Fruit fly (Drosophila melanogaster) whole organism, wandering third instar larva: ENCODE measurements around the gene CG10237.

Experiments
- CrebA ChIP-seq: fragments of 200-800 bp; sonication (Bioruptor generic); optimal IDR thresholded peaks from 2 replicates; lab custom pipeline; 2016; ENCODE audit warnings: missing biosample characterization, mild to moderate bottlenecking, missing genetic modification characterization, borderline replicate concordance
- Dfd ChIP-seq: fragments of >200 bp; optimal IDR thresholded peaks from 2 replicates; lab custom pipeline; 2017; ENCODE audit warnings: missing biosample characterization, missing genetic modification characterization
- Dif ChIP-seq: fragments of 200-275, 200-300 bp; sonication (Bioruptor generic); optimal IDR thresholded peaks from 2 replicates; lab custom pipeline; 2018; ENCODE audit warnings: missing biosample characterization, missing genetic modification characterization; ENCODE audit not compliant: partially characterized antibody
- GATAd ChIP-seq: sonication (Bioruptor generic); optimal IDR thresholded peaks from 2 replicates; lab custom pipeline; 2016; ENCODE audit warnings: missing biosample characterization, missing genetic modification characterization
- HLH106 ChIP-seq: fragments of 200-800 bp; optimal IDR thresholded peaks from 3 replicates; lab custom pipeline; 2019; ENCODE audit warnings: missing biosample characterization, mild to moderate bottlenecking, missing genetic modification characterization, moderate library complexity
- Hnf4 ChIP-seq: fragments of 200-800 bp; sonication (Bioruptor generic); optimal IDR thresholded peaks from 2 replicates; lab custom pipeline; 2016; ENCODE audit warnings: missing biosample characterization, mild to moderate bottlenecking, missing genetic modification characterization
- Hr78 ChIP-seq: fragments of >200 bp; optimal IDR thresholded peaks from 2 replicates; lab custom pipeline; 2017; ENCODE audit warnings: missing biosample characterization, missing genetic modification characterization
- Hr83 ChIP-seq: fragments of 200-300 bp; sonication (Bioruptor generic); optimal IDR thresholded peaks from 2 replicates; lab custom pipeline; 2016; ENCODE audit warnings: missing biosample characterization, mild to moderate bottlenecking, missing genetic modification characterization, moderate library complexity; ENCODE audit not compliant: poor library complexity, severe bottlenecking
- Jra ChIP-seq: sonication (Bioruptor generic); optimal IDR thresholded peaks from 2 replicates; lab custom pipeline; 2016; ENCODE audit warnings: missing biosample characterization, missing genetic modification characterization
- Mio ChIP-seq: sonication (Bioruptor generic); optimal IDR thresholded peaks from 2 replicates; lab custom pipeline; 2016; ENCODE audit warnings: missing biosample characterization, missing genetic modification characterization
- Myc ChIP-seq: fragments of >200 bp; optimal IDR thresholded peaks from 2 replicates; lab custom pipeline; 2017
- N ChIP-seq: fragments of >200 bp; optimal IDR thresholded peaks from 2 replicates; lab custom pipeline; 2018; ENCODE audit warnings: missing biosample characterization, missing external identifiers, missing genetic modification characterization
- Rel ChIP-seq, 2 experiments: fragments of 200-800 bp; sonication (Bioruptor generic) in 1 of 2; optimal IDR thresholded peaks; 2 replicates in 1 of 2; 3 replicates in 1 of 2; lab custom pipeline; 2016 to 2019; ENCODE audit warnings: mild to moderate bottlenecking in 2 of 2, missing biosample characterization in 2 of 2, missing genetic modification characterization in 2 of 2, moderate library complexity in 1 of 2
- Sp1 ChIP-seq: fragments of 200-800 bp; sonication (Bioruptor generic); optimal IDR thresholded peaks from 3 replicates; lab custom pipeline; 2019; ENCODE audit warnings: missing biosample characterization, mild to moderate bottlenecking, missing genetic modification characterization, moderate library complexity
- Vsx2 ChIP-seq: fragments of 200-300, 225-300 bp; sonication (Bioruptor generic); optimal IDR thresholded peaks from 2 replicates; lab custom pipeline; 2018; ENCODE audit warnings: missing biosample characterization, missing genetic modification characterization; ENCODE audit not compliant: partially characterized antibody
- br ChIP-seq: fragments of 200-800 bp; sonication (Bioruptor generic); optimal IDR thresholded peaks from 2 replicates; lab custom pipeline; 2016; ENCODE audit warnings: missing biosample characterization, missing genetic modification characterization
- dmrt93B ChIP-seq: fragments of 200-800 bp; sonication (Bioruptor generic); optimal IDR thresholded peaks from 2 replicates; lab custom pipeline; 2018; ENCODE audit warnings: missing biosample characterization, mild to moderate bottlenecking, missing genetic modification characterization
- dsf ChIP-seq: sonication (Bioruptor generic); optimal IDR thresholded peaks from 2 replicates; lab custom pipeline; 2016; ENCODE audit warnings: missing biosample characterization, missing genetic modification characterization, borderline replicate concordance
- ey ChIP-seq: fragments of 200-800 bp; sonication (Bioruptor generic); optimal IDR thresholded peaks from 2 replicates; lab custom pipeline; 2016; ENCODE audit warnings: missing biosample characterization, missing genetic modification characterization
- foxo ChIP-seq, 2 experiments: fragments of 200-800 bp; sonication (Bioruptor generic); optimal IDR thresholded peaks; 2 replicates in 1 of 2; 3 replicates in 1 of 2; lab custom pipeline; 2016 to 2017; ENCODE audit warnings: missing biosample characterization in 2 of 2, missing genetic modification characterization in 2 of 2
- fru ChIP-seq: fragments of 200-800 bp; sonication (Bioruptor generic); optimal IDR thresholded peaks from 3 replicates; lab custom pipeline; 2016; ENCODE audit warnings: missing biosample characterization, mild to moderate bottlenecking, missing genetic modification characterization
- h ChIP-seq: fragments of 200-800 bp; sonication (Bioruptor generic); optimal IDR thresholded peaks from 3 replicates; lab custom pipeline; 2016; ENCODE audit warnings: missing biosample characterization, mild to moderate bottlenecking, missing genetic modification characterization
- lola ChIP-seq: fragments of >200 bp; optimal IDR thresholded peaks from 2 replicates; lab custom pipeline; 2017; ENCODE audit warnings: missing biosample characterization, missing genetic modification characterization
- pan ChIP-seq: fragments of >200 bp; optimal IDR thresholded peaks from 2 replicates; lab custom pipeline; 2017
- psq ChIP-seq: fragments of 200-800 bp; sonication (Bioruptor generic); optimal IDR thresholded peaks from 3 replicates; lab custom pipeline; 2017; ENCODE audit warnings: missing biosample characterization, mild to moderate bottlenecking, missing genetic modification characterization, moderate library complexity
- rgr ChIP-seq: fragments of 200-800 bp; sonication (Bioruptor generic); optimal IDR thresholded peaks from 3 replicates; lab custom pipeline; 2016; ENCODE audit warnings: missing biosample characterization, mild to moderate bottlenecking, missing genetic modification characterization
- sage ChIP-seq: fragments of 200-800 bp; sonication (Bioruptor generic); optimal IDR thresholded peaks from 2 replicates; lab custom pipeline; 2016; ENCODE audit warnings: missing biosample characterization, mild to moderate bottlenecking, missing genetic modification characterization
- sv ChIP-seq: fragments of 200-800 bp; sonication (Bioruptor generic); optimal IDR thresholded peaks from 3 replicates; lab custom pipeline; 2016; ENCODE audit warnings: missing biosample characterization, missing genetic modification characterization
- woc ChIP-seq: sonication (Bioruptor generic); optimal IDR thresholded peaks from 2 replicates; lab custom pipeline; 2016; ENCODE audit warnings: missing biosample characterization, mild to moderate bottlenecking, missing genetic modification characterization

Gene CG10237

dm6 chr2L:19423467-19424122 is 18.9 kb downstream of the CG10237 start, which contains the start of the genes Alp12 and CG13085 (continued):
- TF ChIP-seq Dif (GFP tag; lab: Kevin White, UChicago): peak; percentile 98
- peak; percentile 94 for TF ChIP-seq rgr
- TF ChIP-seq psq (GFP tag; lab: Kevin White, UChicago): peak; percentile 90
- TF ChIP-seq Hr78 (GFP tag; lab: Kevin White, UChicago): no peak
- no peak for TF ChIP-seq N (GFP tag; lab: Kevin White, UChicago)
- no peak for TF ChIP-seq Myc (lab: Kevin White, UChicago)
- peak; percentile 73 for TF ChIP-seq woc (GFP tag; lab: Kevin White, UChicago)
- peak; percentile 29 to 94 for TF ChIP-seq foxo (GFP tag; optimal IDR thresholded peaks at IDR 0.05; lab: Kevin White, UChicago)
- peak; percentile 33 for TF ChIP-seq Mio (GFP tag; lab: Kevin White, UChicago)
- TF ChIP-seq pan (lab: Kevin White, UChicago): no peak

- no peak for TF ChIP-seq Myc (lab: Kevin White, UChicago)
- no peak for TF ChIP-seq Hr78 (GFP tag; lab: Kevin White, UChicago)
- TF ChIP-seq pan (lab: Kevin White, UChicago): no peak
- no peak for TF ChIP-seq Dif (GFP tag; lab: Kevin White, UChicago)
- TF ChIP-seq dsf (GFP tag; lab: Kevin White, UChicago): no peak
- no peak for TF ChIP-seq Hnf4 (GFP tag; lab: Kevin White, UChicago)
- TF ChIP-seq Hr83 (GFP tag; lab: Kevin White, UChicago): no peak
- TF ChIP-seq GATAd (GFP tag; lab: Kevin White, UChicago): no peak
- no peak for TF ChIP-seq lola (GFP tag; lab: Kevin White, UChicago)
- no peak for TF ChIP-seq Sp1
- no peak for TF ChIP-seq br (GFP tag; lab: Kevin White, UChicago)
- no peak for TF ChIP-seq fru (GFP tag; lab: Kevin White, UChicago)
- no peak for TF ChIP-seq woc (GFP tag; lab: Kevin White, UChicago)
- TF ChIP-seq Jra: no peak
- no peak for TF ChIP-seq Rel (GFP tag; optimal IDR thresholded peaks at IDR 0.05; lab: Kevin White, UChicago)
- no peak for TF ChIP-seq Rel (tag; optimal IDR thresholded peaks at IDR 0.05; lab: Kevin White, UChicago)
- TF ChIP-seq sage: no peak
- TF ChIP-seq Mio (GFP tag; lab: Kevin White, UChicago): no peak
- no peak for TF ChIP-seq HLH106 (tag; lab: Kevin White, UChicago)
- no peak for TF ChIP-seq dmrt93B (GFP tag; lab: Kevin White, UChicago)
- no peak for TF ChIP-seq N (GFP tag; lab: Kevin White, UChicago)
- TF ChIP-seq, all 38 proteins: peak for 0
Measured at dm6 chr2L:19422642-19423041, 19.9 kb downstream of the CG10237 start.

- TF ChIP-seq Sp1 (no peak), Hr83 (GFP tag; lab: Kevin White, UChicago) (no peak)
Measured at dm6 chr2L:19421573-19421972, 21.0 kb downstream of the CG10237 start.

dm6 chr2L:19418872-19419271 is 23.7 kb downstream of the CG10237 start, which contains the start of gene lectin-37Db:
Gene lectin-37Db (plus strand): TSS chr2L:19419075.
- TF ChIP-seq Sp1: no peak

- TF ChIP-seq Jra (no peak), Dfd (no peak), CrebA (GFP tag; lab: Kevin White, UChicago) (no peak), GATAd (GFP tag; lab: Kevin White, UChicago) (no peak)
Measured at dm6 chr2L:19418017-19418416, 24.5 kb downstream of the CG10237 start, which contains the start of gene lectin-37Da. Gene lectin-37Da (plus strand): TSS chr2L:19418317.

dm6 chr2L:19416602-19417497 is 25.7 kb downstream of the CG10237 start, which contains the start of gene Lectin-galC1:
Gene Lectin-galC1 (plus strand): TSS chr2L:19417447.
- TF ChIP-seq foxo (GFP tag; optimal IDR thresholded peaks at IDR 0.05; lab: Kevin White, UChicago) (peak in 1 of 2 experiments; percentile 25), Myc (lab: Kevin White, UChicago) (peak; percentile 75), fru (GFP tag; lab: Kevin White, UChicago) (peak; percentile 11), Vsx2 (GFP tag; lab: Kevin White, UChicago) (peak; percentile 10), N (GFP tag; lab: Kevin White, UChicago) (peak; percentile 77), h (GFP tag; lab: Kevin White, UChicago) (peak; percentile 15), ey (GFP tag; lab: Kevin White, UChicago) (peak; percentile 5), GATAd (GFP tag; lab: Kevin White, UChicago) (no peak), rgr (no peak), sv (GFP tag; lab: Kevin White, UChicago) (peak; percentile 84)
